Worm (Caenorhabditis elegans): ENCODE data around the gene math-15.

The math-15 gene

DNA sequence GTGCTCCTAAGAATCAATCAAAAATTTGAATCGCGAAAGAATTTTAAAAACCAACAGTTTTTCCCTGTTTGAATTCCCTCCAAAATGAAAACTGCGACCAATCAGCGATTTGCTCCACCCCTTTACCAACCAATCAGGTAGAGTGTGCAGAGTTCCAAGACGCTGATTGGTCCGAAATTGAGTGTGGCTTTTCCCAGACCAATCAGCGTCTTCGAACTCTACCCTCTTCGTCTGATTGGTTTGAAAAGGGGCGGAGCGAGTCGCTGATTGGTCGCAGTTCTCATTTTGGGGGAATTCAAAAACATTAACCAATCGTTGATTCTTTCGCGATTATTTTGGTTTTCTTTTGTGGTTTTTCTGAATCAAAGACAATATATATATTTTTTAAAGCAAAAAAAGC lies 21.6 kb upstream of the math-15 start:
- no peak for TF ChIP-seq fos-1 (tag; optimal IDR thresholded peaks at IDR 0.05)

ce11 chrII:1848109-1848508 lies 18.1 kb upstream of the math-15 start, which contains the start of gene fbxb-97:
fbxb-97 (minus strand) TSS chrII:1848161.
- TF ChIP-seq Y116A8C.19 (tag; optimal IDR thresholded peaks at IDR 0.05; ENCODE audit: borderline replicate concordance) (no peak), efl-1 (optimal IDR thresholded peaks at IDR 0.05) (peak in 1 of 2 experiments; percentile 48), efl-1 (GFP tag; optimal IDR thresholded peaks at IDR 0.05 in 1 of 2) (no peak)

ce11 chrII:1850299-1850698 lies 15.9 kb upstream of the math-15 start, which contains the start of gene fbxb-96:
fbxb-96 (minus strand) TSS chrII:1850399.
- TF ChIP-seq nhr-237 (tag; optimal IDR thresholded peaks at IDR 0.05) (no peak), ceh-90 (tag; optimal IDR thresholded peaks at IDR 0.05) (no peak), nhr-47 (tag; optimal IDR thresholded peaks at IDR 0.05) (no peak), elt-2 (tag; optimal IDR thresholded peaks at IDR 0.05) (no peak), isw-1 (GFP tag; IDR thresholded peaks at IDR 0.05) (no peak), zip-4 (GFP tag; optimal IDR thresholded peaks at IDR 0.05) (no peak), hlh-4 (tag; optimal IDR thresholded peaks at IDR 0.05) (no peak), jun-1 (tag; optimal IDR thresholded peaks at IDR 0.05) (no peak), alr-1 (tag; optimal IDR thresholded peaks at IDR 0.05; ENCODE audit: borderline replicate concordance) (no peak), lin-13 (GFP tag; optimal IDR thresholded peaks at IDR 0.05) (no peak), nhr-12 (tag; optimal IDR thresholded peaks at IDR 0.05) (no peak), ztf-4 (tag; optimal IDR thresholded peaks at IDR 0.05) (no peak), nhr-19 (GFP tag; conservative IDR thresholded peaks at IDR 0.05) (no peak), pag-3 (tag; optimal IDR thresholded peaks at IDR 0.05; ENCODE audit: borderline replicate concordance, insufficient read depth) (no peak), C04F5.9 (tag; optimal IDR thresholded peaks at IDR 0.05) (no peak), nhr-20 (tag; optimal IDR thresholded peaks at IDR 0.05) (no peak), dpl-1 (GFP tag; optimal IDR thresholded peaks at IDR 0.05) (no peak)

DNA sequence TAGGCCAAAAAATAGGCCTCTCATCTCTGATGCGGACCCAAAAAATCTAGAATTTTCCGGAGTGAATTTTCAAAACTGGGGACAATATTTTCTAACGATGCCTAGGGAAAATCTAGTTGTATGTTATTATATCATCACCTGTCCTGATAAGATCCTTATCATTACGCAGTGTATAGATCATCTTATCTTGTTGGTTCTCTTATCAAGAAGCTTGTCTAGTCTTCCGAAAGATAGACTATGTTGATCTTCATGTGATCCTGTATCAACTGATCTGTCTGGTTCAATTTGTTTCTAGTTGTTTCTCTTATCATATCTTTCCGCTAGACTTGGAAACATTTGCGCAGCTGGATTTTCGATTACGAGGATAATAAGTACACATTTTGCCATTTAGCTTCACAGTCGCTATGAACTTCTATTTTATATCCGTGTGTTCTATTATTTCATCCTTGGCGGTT lies 15.3 kb upstream of the math-15 start, which contains the start of gene C52E2.3:
TSS of gene C52E2.3 (plus strand) at position 405 of the 455 bp plus-strand sequence.
- TF ChIP-seq elt-3 (tag; optimal IDR thresholded peaks at IDR 0.05) (peak in 5 of 6 experiments; percentile 56 to 80 (median 70)), elt-2 (tag; optimal IDR thresholded peaks at IDR 0.05) (peak; percentile 81), dsc-1 (tag; optimal IDR thresholded peaks at IDR 0.05) (no peak), nhr-237 (tag; optimal IDR thresholded peaks at IDR 0.05) (no peak), blmp-1 (tag; optimal IDR thresholded peaks at IDR 0.05) (peak; percentile 26)

- TF ChIP-seq mdl-1 (tag; optimal IDR thresholded peaks at IDR 0.05) = peak in 1 of 2 experiments; percentile 7
- peak in 2 of 6 experiments; percentile 68 to 69 for TF ChIP-seq elt-3 (tag; optimal IDR thresholded peaks at IDR 0.05)
- no peak for TF ChIP-seq swsn-7 (tag; optimal IDR thresholded peaks at IDR 0.05)
- TF ChIP-seq lin-14 (GFP tag; optimal IDR thresholded peaks at IDR 0.05) = peak; percentile 68
- TF ChIP-seq nhr-20 (tag; optimal IDR thresholded peaks at IDR 0.05) = peak; percentile 58
- peak; percentile 92 for TF ChIP-seq pqm-1 (tag; optimal IDR thresholded peaks at IDR 0.05)
- peak; percentile 84 for TF ChIP-seq tlp-1 (tag; optimal IDR thresholded peaks at IDR 0.05)
- peak; percentile 48 for TF ChIP-seq nhr-90 (tag; optimal IDR thresholded peaks at IDR 0.05; ENCODE audit: poor library complexity)
- TF ChIP-seq lsy-2 (tag; optimal IDR thresholded peaks at IDR 0.05) = peak in 1 of 2 experiments; percentile 34
- peak; percentile 43; the same call in 1 of the 2 replicates for TF ChIP-seq nhr-19 (GFP tag; conservative IDR thresholded peaks at IDR 0.05)
- no peak for TF ChIP-seq tbx-2 (tag; optimal IDR thresholded peaks at IDR 0.05)
- TF ChIP-seq ceh-88 (GFP tag; IDR thresholded peaks at IDR 0.05) = no peak
- TF ChIP-seq elt-2 (tag; optimal IDR thresholded peaks at IDR 0.05) = peak; percentile 100
- no peak for TF ChIP-seq efl-1 (optimal IDR thresholded peaks at IDR 0.05)
- peak in 1 of 2 experiments; percentile 35 for TF ChIP-seq efl-1 (GFP tag; optimal IDR thresholded peaks at IDR 0.05 in 1 of 2)
- TF ChIP-seq snu-23 (GFP tag; optimal IDR thresholded peaks at IDR 0.05) = no peak
- peak; percentile 40 for TF ChIP-seq blmp-1 (tag; optimal IDR thresholded peaks at IDR 0.05)
- TF ChIP-seq jun-1 (tag; optimal IDR thresholded peaks at IDR 0.05) = peak; percentile 92
- TF ChIP-seq lin-35 (GFP tag; optimal IDR thresholded peaks at IDR 0.05) = peak in 1 of 2 experiments; percentile 40
- peak; percentile 30 for TF ChIP-seq pax-3 (tag; optimal IDR thresholded peaks at IDR 0.05)
Observed at ce11 chrII:1851716-1852115, 14.5 kb upstream of the math-15 start.

All from whole organism, L1 larva.